Worm (Caenorhabditis elegans) whole organism, L4 larva: ENCODE data around the gene Y53F4B.10.

ENCODE experiments used
- ces-1 ChIP-seq: fragments of 150-350 bp; sonication (generic microtip); optimal IDR thresholded peaks from 4 replicates; lab custom pipeline; 2014; ENCODE audit warnings: missing biosample characterization, missing genetic modification reagents, missing genetic modification characterization
- dve-1 ChIP-seq: sonication (generic microtip); optimal IDR thresholded peaks from 2 replicates; lab custom pipeline; 2017; ENCODE audit warnings: antibody characterized with exemption, mild to moderate bottlenecking, missing genetic modification characterization, missing compliant biosample characterization; ENCODE audit not compliant: insufficient read depth
- madf-9 ChIP-seq: fragments of 200-800 bp; sonication (Bioruptor generic); conservative IDR thresholded peaks from 2 replicates; pipeline ENCODE4 v1.3.6; 2022; ENCODE audit warnings: missing genetic modification reagents, missing genetic modification characterization, missing compliant biosample characterization
- mdl-1 ChIP-seq, 2 experiments: fragments of 150-350 bp in 1 of 2; sonication (generic microtip) in 1 of 2; optimal IDR thresholded peaks; 2 replicates each; lab custom pipeline; 2014 to 2017; ENCODE audit warnings: missing biosample characterization in 2 of 2, missing genetic modification characterization in 2 of 2
- nhr-11 ChIP-seq: fragments of 150-350 bp; optimal IDR thresholded peaks from 2 replicates; lab custom pipeline; 2014; ENCODE audit warnings: missing biosample characterization, missing genetic modification characterization
- nhr-48 ChIP-seq: sonication (generic microtip); optimal IDR thresholded peaks from 2 replicates; lab custom pipeline; 2016; ENCODE audit warnings: mild to moderate bottlenecking, missing genetic modification characterization, missing compliant biosample characterization
- nhr-77 ChIP-seq: fragments of 150-350 bp; optimal IDR thresholded peaks from 2 replicates; lab custom pipeline; 2014; ENCODE audit warnings: missing biosample characterization, missing genetic modification characterization
- pha-4 ChIP-seq, 2 experiments: fragments of 150-350 bp in 1 of 2; fragments of 200-800 bp in 1 of 2; sonication (Bioruptor generic) in 1 of 2; IDR thresholded peaks in 1 of 2; optimal IDR thresholded peaks in 1 of 2; 2 replicates each; pipeline versions ENCODE4 v1.3.6 to Lab custom; 2014 to 2022; ENCODE audit warnings: missing genetic modification characterization in 2 of 2, missing genetic modification reagents in 2 of 2, missing biosample characterization in 1 of 2, missing compliant biosample characterization in 1 of 2
- spr-3 ChIP-seq: fragments of 200-800 bp; sonication (Bioruptor generic); optimal IDR thresholded peaks from 2 replicates; lab custom pipeline; 2018; ENCODE audit warnings: mild to moderate bottlenecking, missing genetic modification characterization, missing compliant biosample characterization

- no peak for TF ChIP-seq ces-1 (GFP tag; lab: Kevin White, UChicago)
- peak; percentile 53 for TF ChIP-seq nhr-11 (tag; lab: Kevin White, UChicago)
- no peak for TF ChIP-seq mdl-1 (tag; optimal IDR thresholded peaks at IDR 0.05; lab: Kevin White, UChicago)
- peak; percentile 94 for TF ChIP-seq nhr-77
- TF ChIP-seq pha-4 (GFP tag; IDR thresholded peaks at IDR 0.05; lab: Robert Waterston, UW), result no peak
- peak; percentile 6 for TF ChIP-seq pha-4 (tag; optimal IDR thresholded peaks at IDR 0.05; lab: Kevin White, UChicago)
- no peak for TF ChIP-seq spr-3 (GFP tag; lab: Kevin White, UChicago)
- no peak for TF ChIP-seq dve-1
- no peak for TF ChIP-seq nhr-48
- TF ChIP-seq madf-9 (GFP tag; lab: Robert Waterston, UW), result peak; percentile 69
Observed at ce11 chrII:15010366-15011235, 7.3 kb upstream of the Y53F4B.10 start, which contains the start of the genes Y53F4B.9 and Y53F4B.11.
